Worm (Caenorhabditis elegans) whole organism, L4 larva: Measurements from ENCODE around the gene C35D10.8.
A peak's percentile ranks its signal among the peaks of the same experiment; 100 is the strongest.

Experiments
- D1046.2 ChIP-seq: fragments of 200-800 bp; sonication (Bioruptor generic); IDR thresholded peaks from 2 replicates; pipeline ENCODE4 v1.3.6; 2022; ENCODE audit warnings: missing genetic modification characterization, missing compliant biosample characterization
- Y105C5A.15 ChIP-seq: fragments of 200-800 bp; sonication (Bioruptor generic); IDR thresholded peaks from 2 replicates; pipeline ENCODE4 v1.3.6; 2022; ENCODE audit warnings: missing genetic modification characterization, missing compliant biosample characterization
- Y48G9A.11 ChIP-seq: fragments of 200-800 bp; sonication (Bioruptor generic); IDR thresholded peaks from 2 replicates; pipeline ENCODE4 v1.3.6; 2022; ENCODE audit warnings: missing genetic modification reagents, missing genetic modification characterization, missing compliant biosample characterization
- Y5F2A.4 ChIP-seq: fragments of 200-800 bp; sonication (Bioruptor generic); optimal IDR thresholded peaks from 2 replicates; lab custom pipeline; 2018; ENCODE audit warnings: mild to moderate bottlenecking, missing genetic modification characterization, missing compliant biosample characterization
- Y75B8A.6 ChIP-seq: fragments of 200-800 bp; sonication (Bioruptor generic); IDR thresholded peaks from 2 replicates; pipeline ENCODE4 v1.3.6; 2022; ENCODE audit warnings: missing genetic modification reagents, missing genetic modification characterization, missing compliant biosample characterization
- ZK546.5 ChIP-seq, 2 experiments: sonication (generic microtip); optimal IDR thresholded peaks; 2 replicates each; lab custom pipeline; 2017; ENCODE audit warnings: missing biosample characterization in 2 of 2, missing genetic modification characterization in 2 of 2
- aha-1 ChIP-seq: fragments of 150-350 bp; peaks from one replicate; lab custom pipeline; 2014; ENCODE audit warnings: missing biosample characterization, missing genetic modification characterization
- attf-4 ChIP-seq: sonication (generic microtip); optimal IDR thresholded peaks from 3 replicates; lab custom pipeline; 2017; ENCODE audit warnings: missing biosample characterization, missing genetic modification characterization
- ceh-20 ChIP-seq: fragments of 200-800 bp; sonication (Bioruptor generic); IDR thresholded peaks from 2 replicates; pipeline ENCODE4 v1.3.6; 2022; ENCODE audit warnings: missing genetic modification reagents, missing genetic modification characterization, missing compliant biosample characterization
- ceh-32 ChIP-seq: sonication (generic microtip); optimal IDR thresholded peaks from 2 replicates; lab custom pipeline; 2016; ENCODE audit warnings: mild to moderate bottlenecking, missing genetic modification characterization, missing compliant biosample characterization; ENCODE audit not compliant: poor library complexity
- ceh-82 ChIP-seq: sonication (generic microtip); optimal IDR thresholded peaks from 2 replicates; lab custom pipeline; 2017; ENCODE audit warnings: missing biosample characterization, missing genetic modification characterization
- cey-2 ChIP-seq: sonication (generic microtip); optimal IDR thresholded peaks from 3 replicates; lab custom pipeline; 2017; ENCODE audit warnings: missing genetic modification characterization, mild to moderate bottlenecking, missing compliant biosample characterization, antibody characterized with exemption, borderline replicate concordance; ENCODE audit not compliant: insufficient read depth
- daf-16 ChIP-seq, 3 experiments: sonication (generic microtip); optimal IDR thresholded peaks; 2 replicates each; lab custom pipeline; 2016 to 2017; ENCODE audit warnings: missing genetic modification characterization in 3 of 3, missing genetic modification reagents in 3 of 3, mild to moderate bottlenecking in 2 of 3, missing compliant biosample characterization in 2 of 3, missing biosample characterization in 1 of 3, moderate library complexity in 1 of 3
- dmd-9 ChIP-seq: fragments of 200-800 bp; sonication (Bioruptor generic); IDR thresholded peaks from 2 replicates; pipeline ENCODE4 v1.3.6; 2022; ENCODE audit warnings: missing genetic modification reagents, missing genetic modification characterization, missing compliant biosample characterization
- dpl-1 ChIP-seq: fragments of 150-350 bp; optimal IDR thresholded peaks from 2 replicates; lab custom pipeline; 2014; ENCODE audit warnings: missing biosample characterization, missing genetic modification reagents, missing genetic modification characterization
- duxl-1 ChIP-seq: sonication (generic microtip); optimal IDR thresholded peaks from 2 replicates; lab custom pipeline; 2016; ENCODE audit warnings: mild to moderate bottlenecking, missing genetic modification characterization, moderate library complexity, missing compliant biosample characterization; ENCODE audit not compliant: poor library complexity
- egl-27 ChIP-seq: sonication (generic microtip); optimal IDR thresholded peaks from 3 replicates; lab custom pipeline; 2017; ENCODE audit warnings: missing biosample characterization, missing genetic modification reagents, missing genetic modification characterization
- fkh-10 ChIP-seq: fragments of 150-350 bp; optimal IDR thresholded peaks from 2 replicates; lab custom pipeline; 2014; ENCODE audit warnings: missing biosample characterization, missing genetic modification reagents, missing genetic modification characterization
- hif-1 ChIP-seq, 2 experiments: sonication (generic microtip); optimal IDR thresholded peaks; 2 replicates each; lab custom pipeline; 2016 to 2017; ENCODE audit warnings: missing compliant biosample characterization in 2 of 2, missing genetic modification characterization in 2 of 2, missing genetic modification reagents in 2 of 2, missing genotype in 2 of 2, mild to moderate bottlenecking in 1 of 2
- hlh-30 ChIP-seq: sonication (generic microtip); optimal IDR thresholded peaks from 2 replicates; lab custom pipeline; 2017; ENCODE audit warnings: antibody characterized with exemption, mild to moderate bottlenecking, missing genetic modification characterization, missing compliant biosample characterization; ENCODE audit not compliant: insufficient read depth
- hmg-1.1 ChIP-seq: fragments of 200-800 bp; sonication (Bioruptor generic); IDR thresholded peaks from 2 replicates; pipeline ENCODE4 v1.3.6; 2022; ENCODE audit warnings: missing genetic modification reagents, missing genetic modification characterization, missing compliant biosample characterization
- jun-1 ChIP-seq: fragments of 150-350 bp; optimal IDR thresholded peaks from 2 replicates; lab custom pipeline; 2014; ENCODE audit warnings: missing biosample characterization, missing genetic modification reagents, missing genetic modification characterization
- lim-7 ChIP-seq: fragments of 200-800 bp; sonication (Bioruptor generic); IDR thresholded peaks from 2 replicates; pipeline ENCODE4 v1.3.6; 2022; ENCODE audit warnings: missing genetic modification characterization, missing compliant biosample characterization
- lin-39 ChIP-seq: fragments of 150-350 bp; optimal IDR thresholded peaks from 2 replicates; lab custom pipeline; 2014; ENCODE audit warnings: missing biosample characterization, missing genetic modification reagents, missing genetic modification characterization
- madf-9 ChIP-seq: fragments of 200-800 bp; sonication (Bioruptor generic); conservative IDR thresholded peaks from 2 replicates; pipeline ENCODE4 v1.3.6; 2022; ENCODE audit warnings: missing genetic modification reagents, missing genetic modification characterization, missing compliant biosample characterization
- mes-2 ChIP-seq: sonication (generic microtip); optimal IDR thresholded peaks from 2 replicates; lab custom pipeline; 2016; ENCODE audit warnings: missing genotype, mild to moderate bottlenecking, missing genetic modification characterization, missing compliant biosample characterization; ENCODE audit not compliant: poor library complexity, severe bottlenecking
- mxl-2 ChIP-seq: fragments of 200-800 bp; sonication (Bioruptor generic); conservative IDR thresholded peaks from 2 replicates; pipeline ENCODE4 v1.3.6; 2022; ENCODE audit warnings: missing genetic modification reagents, missing genetic modification characterization, missing compliant biosample characterization
- mxl-3 ChIP-seq: fragments of 200-800 bp; sonication (Bioruptor generic); optimal IDR thresholded peaks from 2 replicates; lab custom pipeline; 2018; ENCODE audit warnings: mild to moderate bottlenecking, missing genetic modification characterization, missing compliant biosample characterization
- nhr-10 ChIP-seq: fragments of 150-350 bp; optimal IDR thresholded peaks from 2 replicates; lab custom pipeline; 2014; ENCODE audit warnings: missing biosample characterization, missing genetic modification characterization
- nhr-102 ChIP-seq: sonication (generic microtip); optimal IDR thresholded peaks from 2 replicates; lab custom pipeline; 2016; ENCODE audit warnings: mild to moderate bottlenecking, missing genetic modification characterization, moderate library complexity, missing compliant biosample characterization
- nhr-11 ChIP-seq: fragments of 150-350 bp; optimal IDR thresholded peaks from 2 replicates; lab custom pipeline; 2014; ENCODE audit warnings: missing biosample characterization, missing genetic modification characterization
- nhr-111 ChIP-seq: fragments of 200-800 bp; sonication (Bioruptor generic); optimal IDR thresholded peaks from 2 replicates; lab custom pipeline; 2018; ENCODE audit warnings: mild to moderate bottlenecking, missing genetic modification characterization, missing compliant biosample characterization
- nhr-28 ChIP-seq: fragments of 150-350 bp; optimal IDR thresholded peaks from 2 replicates; lab custom pipeline; 2014; ENCODE audit warnings: missing biosample characterization, missing genetic modification characterization
- nhr-42 ChIP-seq: fragments of 200-800 bp; sonication (Bioruptor generic); IDR thresholded peaks from 2 replicates; pipeline ENCODE4 v1.3.6; 2022; ENCODE audit warnings: missing genetic modification characterization, missing compliant biosample characterization
- nhr-76 ChIP-seq: fragments of 150-350 bp; optimal IDR thresholded peaks from 2 replicates; lab custom pipeline; 2014; ENCODE audit warnings: missing biosample characterization, missing genetic modification characterization
- nhr-77 ChIP-seq: fragments of 150-350 bp; optimal IDR thresholded peaks from 2 replicates; lab custom pipeline; 2014; ENCODE audit warnings: missing biosample characterization, missing genetic modification characterization
- php-3 ChIP-seq: fragments of 200-800 bp; sonication (Bioruptor generic); IDR thresholded peaks from 2 replicates; pipeline ENCODE4 v1.3.6; 2022; ENCODE audit warnings: missing genetic modification reagents, missing genetic modification characterization, missing compliant biosample characterization
- pqm-1 ChIP-seq: sonication (generic microtip); optimal IDR thresholded peaks from 2 replicates; lab custom pipeline; 2017; ENCODE audit warnings: missing biosample characterization, missing genetic modification characterization
- rbr-2 ChIP-seq: sonication (generic microtip); optimal IDR thresholded peaks from 2 replicates; lab custom pipeline; 2016; ENCODE audit warnings: missing genotype, missing genetic modification characterization, missing compliant biosample characterization
- skn-1 ChIP-seq: fragments of 150-350 bp; optimal IDR thresholded peaks from 2 replicates; lab custom pipeline; 2014; ENCODE audit warnings: missing biosample characterization, missing genetic modification characterization
- snpc-4 ChIP-seq: fragments of 150-350 bp; optimal IDR thresholded peaks from 2 replicates; lab custom pipeline; 2014; ENCODE audit warnings: missing biosample characterization, missing genetic modification characterization
- tag-97 ChIP-seq: fragments of 200-800 bp; sonication (Bioruptor generic); IDR thresholded peaks from 2 replicates; pipeline ENCODE4 v1.3.6; 2022; ENCODE audit warnings: missing genetic modification characterization, missing compliant biosample characterization
- unc-130 ChIP-seq: sonication (generic microtip); optimal IDR thresholded peaks from 2 replicates; lab custom pipeline; 2016; ENCODE audit warnings: missing genetic modification reagents, missing genetic modification characterization, missing compliant biosample characterization
- zfp-2 ChIP-seq: sonication (generic microtip); optimal IDR thresholded peaks from 2 replicates; lab custom pipeline; 2016; ENCODE audit warnings: mild to moderate bottlenecking, missing genetic modification characterization, missing compliant biosample characterization
- zfp-3 ChIP-seq: fragments of 200-800 bp; sonication (Bioruptor generic); conservative IDR thresholded peaks from 2 replicates; pipeline ENCODE4 v1.3.6; 2022; ENCODE audit warnings: missing genetic modification reagents, missing genetic modification characterization, missing compliant biosample characterization

Gene C35D10.8

ce11 chrIII:4899728-4900127, 44.7 kb downstream of the C35D10.8 start (continued):
- peak; percentile 12 for TF ChIP-seq snpc-4
- TF ChIP-seq aha-1 (tag; lab: Kevin White, UChicago) = peak; percentile 100
- peak; percentile 94 for TF ChIP-seq mes-2 (tag; lab: Kevin White, UChicago)
- peak; percentile 83 for TF ChIP-seq nhr-76 (tag; lab: Kevin White, UChicago)
- TF ChIP-seq mxl-2 (GFP tag; lab: Robert Waterston, UW) = peak; percentile 88
- peak; percentile 100 for TF ChIP-seq hlh-30
- peak; percentile 97 for TF ChIP-seq madf-9 (GFP tag; lab: Robert Waterston, UW)
- peak; percentile 93 for TF ChIP-seq duxl-1 (tag; lab: Kevin White, UChicago)
- TF ChIP-seq ceh-32 (tag; lab: Kevin White, UChicago) = peak; percentile 88
- peak; percentile 85 for TF ChIP-seq Y5F2A.4 (GFP tag; lab: Kevin White, UChicago)
- TF ChIP-seq nhr-77 (tag; lab: Kevin White, UChicago) = peak; percentile 96
- TF ChIP-seq egl-27 (tag; lab: Kevin White, UChicago) = peak; percentile 62
- TF ChIP-seq tag-97 (GFP tag; lab: Robert Waterston, UW) = no peak

DNA sequence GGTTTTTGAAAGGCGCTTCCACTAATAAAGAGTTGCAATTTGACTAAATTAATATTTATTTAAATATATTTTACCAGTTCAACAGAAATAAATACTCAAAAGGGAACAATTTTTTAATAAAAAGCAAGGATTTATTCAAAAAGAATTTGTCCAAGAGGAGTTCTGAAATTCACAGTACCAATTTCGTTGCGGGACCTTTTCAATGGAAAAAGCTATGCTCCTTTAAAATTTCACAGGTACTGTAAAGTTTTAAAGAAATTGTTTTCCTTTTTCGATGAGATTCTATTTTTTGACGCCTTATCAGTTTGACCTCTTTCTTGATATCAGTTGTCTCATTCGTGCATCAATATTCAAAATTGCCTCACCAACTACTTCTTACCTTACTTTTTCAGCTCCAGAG, 45.2 kb downstream of the C35D10.8 start, which contains the start of gene tag-340:
TSS of gene tag-340 (plus strand) at position 249 of the 400 bp plus-strand sequence.
- TF ChIP-seq daf-16 (GFP tag; optimal IDR thresholded peaks at IDR 0.05; lab: Kevin White, UChicago) (no peak), daf-16 (tag; optimal IDR thresholded peaks at IDR 0.05; lab: Kevin White, UChicago) (peak; percentile 42), nhr-10 (no peak), nhr-28 (tag; lab: Kevin White, UChicago) (peak; percentile 3), zfp-3 (no peak)

DNA sequence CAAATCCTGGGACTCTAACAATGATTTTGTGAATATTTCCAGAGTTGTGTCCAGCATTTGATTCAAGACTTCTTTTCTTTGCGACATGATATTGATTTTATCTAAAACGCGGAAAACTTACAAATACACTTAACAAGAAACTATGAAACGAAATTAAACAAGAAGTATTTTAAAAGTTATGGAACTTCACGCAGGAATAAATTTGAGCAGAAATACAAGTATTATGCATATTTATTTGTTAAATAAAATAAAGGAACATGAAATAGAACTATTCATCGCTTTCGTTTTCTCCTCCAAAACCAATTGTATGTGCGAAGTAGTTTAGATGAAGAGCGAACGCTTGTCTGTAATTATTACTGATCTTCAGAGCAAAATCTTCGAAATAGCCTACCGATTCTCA, 48.8 kb downstream of the C35D10.8 start, which contains the start of gene kbp-2:
TSS of gene kbp-2 (minus strand) at position 101 of the 400 bp plus-strand sequence.
- TF ChIP-seq ceh-20 (no peak), lin-39 (tag; lab: Kevin White, UChicago) (no peak), lim-7 (no peak), pqm-1 (tag; lab: Kevin White, UChicago) (no peak), nhr-102 (tag; lab: Kevin White, UChicago) (no peak), attf-4 (tag; lab: Kevin White, UChicago) (no peak), ZK546.5 (tag; optimal IDR thresholded peaks at IDR 0.05; lab: Kevin White, UChicago) (no peak), Y75B8A.6 (no peak), rbr-2 (tag; lab: Kevin White, UChicago) (no peak), zfp-2 (no peak), cey-2 (tag; lab: Kevin White, UChicago) (no peak), aha-1 (tag; lab: Kevin White, UChicago) (no peak), nhr-111 (GFP tag; lab: Kevin White, UChicago) (no peak), php-3 (GFP tag; lab: Robert Waterston, UW) (no peak), daf-16 (GFP tag; optimal IDR thresholded peaks at IDR 0.05; lab: Kevin White, UChicago) (no peak), daf-16 (tag; optimal IDR thresholded peaks at IDR 0.05; lab: Kevin White, UChicago) (no peak), madf-9 (GFP tag; lab: Robert Waterston, UW) (no peak), skn-1 (tag; lab: Kevin White, UChicago) (no peak), nhr-11 (no peak), nhr-42 (no peak), hmg-1.1 (GFP tag; lab: Robert Waterston, UW) (no peak)

ce11 chrIII:4905405-4905804, 50.4 kb downstream of the C35D10.8 start, which contains the start of gene F26F4.8:
TSS of gene F26F4.8 (minus strand) at chrIII:4905473.
- TF ChIP-seq jun-1 (tag; lab: Kevin White, UChicago) (no peak), madf-9 (GFP tag; lab: Robert Waterston, UW) (no peak), hlh-30 (no peak), rbr-2 (tag; lab: Kevin White, UChicago) (peak; percentile 3), skn-1 (tag; lab: Kevin White, UChicago) (no peak), ceh-82 (no peak), unc-130 (GFP tag; lab: Kevin White, UChicago) (peak; percentile 77), hif-1 (tag; optimal IDR thresholded peaks at IDR 0.05; lab: Kevin White, UChicago) (peak in 1 of 2 experiments; percentile 52), Y105C5A.15 (no peak), Y48G9A.11 (GFP tag; lab: Robert Waterston, UW) (no peak), dpl-1 (GFP tag; lab: Kevin White, UChicago) (peak; percentile 49), mes-2 (tag; lab: Kevin White, UChicago) (peak; percentile 69), dmd-9 (no peak), D1046.2 (no peak), fkh-10 (GFP tag; lab: Kevin White, UChicago) (no peak), mxl-3 (no peak), nhr-10 (no peak), zfp-2 (no peak), tag-97 (GFP tag; lab: Robert Waterston, UW) (no peak)
